Fruit fly (Drosophila melanogaster) whole organism, embryonic: Measurements from ENCODE around the gene CG32267.

Experiments used
- Aef1 ChIP-seq: fragments of 200-800 bp; sonication (Bioruptor generic); IDR thresholded peaks from 3 replicates; pipeline ENCODE4 v1.3.6; 2022; ENCODE audit warnings: missing biosample characterization, missing genetic modification characterization
- B-H2 ChIP-seq: fragments of 200-800 bp; sonication (Bioruptor generic); optimal IDR thresholded peaks from 2 replicates; lab custom pipeline; 2018; ENCODE audit warnings: missing biosample characterization, mild to moderate bottlenecking, missing genetic modification characterization
- CG10979 ChIP-seq: fragments of 200-800 bp; sonication (Bioruptor generic); optimal IDR thresholded peaks from 2 replicates; lab custom pipeline; 2018; ENCODE audit warnings: missing biosample characterization, mild to moderate bottlenecking, missing genetic modification characterization, moderate library complexity
- CG1233 ChIP-seq: fragments of 200-800 bp; sonication (Bioruptor generic); optimal IDR thresholded peaks from 4 replicates; lab custom pipeline; 2018; ENCODE audit warnings: missing biosample characterization, mild to moderate bottlenecking, missing genetic modification characterization
- CG13424 ChIP-seq: fragments of 200-800 bp; sonication (Bioruptor generic); optimal IDR thresholded peaks from 2 replicates; lab custom pipeline; 2019; ENCODE audit warnings: missing biosample characterization, mild to moderate bottlenecking, missing genetic modification characterization, moderate library complexity
- CG14860 ChIP-seq: fragments of 200-800 bp; sonication (Bioruptor generic); IDR thresholded peaks from 3 replicates; pipeline ENCODE4 v1.3.6; 2022; ENCODE audit warnings: missing biosample characterization, missing genetic modification characterization; ENCODE audit not compliant: partially characterized antibody
- CG15269 ChIP-seq: fragments of 200-800 bp; sonication (Bioruptor generic); optimal IDR thresholded peaks from 2 replicates; lab custom pipeline; 2018; ENCODE audit warnings: missing biosample characterization, mild to moderate bottlenecking, missing genetic modification characterization, moderate library complexity
- CG15696 ChIP-seq: fragments of 200-800 bp; sonication (Bioruptor generic); optimal IDR thresholded peaks from 2 replicates; lab custom pipeline; 2019; ENCODE audit warnings: missing biosample characterization, mild to moderate bottlenecking, missing genetic modification characterization, moderate library complexity
- CG16813 ChIP-seq: fragments of 200-800 bp; sonication (Bioruptor generic); IDR thresholded peaks from 3 replicates; pipeline ENCODE4 v1.3.6; 2022; ENCODE audit warnings: missing biosample characterization, missing genetic modification characterization; ENCODE audit not compliant: partially characterized antibody
- CG17385 ChIP-seq: fragments of 200-800 bp; sonication (Bioruptor generic); optimal IDR thresholded peaks from 3 replicates; lab custom pipeline; 2018; ENCODE audit warnings: missing biosample characterization, mild to moderate bottlenecking, missing genetic modification characterization
- CG1832 ChIP-seq: fragments of 200-800 bp; sonication (Bioruptor generic); optimal IDR thresholded peaks from 2 replicates; lab custom pipeline; 2017; ENCODE audit warnings: missing biosample characterization, mild to moderate bottlenecking, missing genetic modification characterization, inconsistent platforms
- CG3995 ChIP-seq: fragments of 200-800 bp; sonication (Bioruptor generic); optimal IDR thresholded peaks from 3 replicates; lab custom pipeline; 2016; ENCODE audit warnings: missing biosample characterization, missing genetic modification characterization
- CG4404 ChIP-seq: fragments of 200-800 bp; sonication (Bioruptor generic); IDR thresholded peaks from 2 replicates; pipeline ENCODE4 v1.3.6; 2022; ENCODE audit warnings: missing biosample characterization, missing genetic modification characterization
- CG4730 ChIP-seq: fragments of 200-800 bp; sonication (Bioruptor generic); IDR thresholded peaks from 2 replicates; pipeline ENCODE4 v1.3.6; 2022; ENCODE audit warnings: missing biosample characterization, missing genetic modification characterization
- CG4854 ChIP-seq: fragments of 200-800 bp; sonication (Bioruptor generic); optimal IDR thresholded peaks from 2 replicates; lab custom pipeline; 2016; ENCODE audit warnings: missing biosample characterization, missing genetic modification characterization, inconsistent platforms
- CG6765 ChIP-seq: fragments of 200-800 bp; sonication (Bioruptor generic); optimal IDR thresholded peaks from 3 replicates; lab custom pipeline; 2017; ENCODE audit warnings: missing biosample characterization, mild to moderate bottlenecking, missing genetic modification characterization
- CG7556 ChIP-seq: fragments of 200-800 bp; sonication (Bioruptor generic); optimal IDR thresholded peaks from 2 replicates; lab custom pipeline; 2017; ENCODE audit warnings: missing biosample characterization, mild to moderate bottlenecking, missing genetic modification characterization
- Dp ChIP-seq: fragments of 200-800 bp; sonication (Bioruptor generic); optimal IDR thresholded peaks from 2 replicates; lab custom pipeline; 2018; ENCODE audit warnings: missing biosample characterization, mild to moderate bottlenecking, missing genetic modification characterization, moderate library complexity
- Dref ChIP-seq: fragments of 200-800 bp; sonication (Bioruptor generic); IDR thresholded peaks from 2 replicates; pipeline ENCODE4 v1.3.6; 2022; ENCODE audit warnings: missing biosample characterization, missing genetic modification characterization
- Fer2 ChIP-seq: fragments of 200-800 bp; sonication (Bioruptor generic); optimal IDR thresholded peaks from 2 replicates; lab custom pipeline; 2018; ENCODE audit warnings: missing biosample characterization, mild to moderate bottlenecking, missing genetic modification characterization, moderate library complexity
- H2.0 ChIP-seq: fragments of 200-800 bp; sonication (Bioruptor generic); IDR thresholded peaks from 2 replicates; pipeline ENCODE4 v1.3.6; 2022; ENCODE audit warnings: missing biosample characterization, missing genetic modification characterization
- HmgD ChIP-seq: fragments of 200-800 bp; sonication (Bioruptor generic); optimal IDR thresholded peaks from 3 replicates; lab custom pipeline; 2016; ENCODE audit warnings: missing biosample characterization, missing genetic modification characterization
- Hr51 ChIP-seq, 2 experiments: fragments of 200-800 bp; sonication (Bioruptor generic); optimal IDR thresholded peaks; 2 replicates in 1 of 2; 3 replicates in 1 of 2; lab custom pipeline; 2016 to 2018; ENCODE audit warnings: missing biosample characterization in 2 of 2, missing genetic modification characterization in 2 of 2, mild to moderate bottlenecking in 1 of 2, moderate library complexity in 1 of 2
- Med ChIP-seq: fragments of 200-800 bp; sonication (Bioruptor generic); peaks from one replicate; lab custom pipeline; 2016; ENCODE audit warnings: missing biosample characterization, missing genetic modification characterization, mild to moderate bottlenecking, inconsistent platforms, moderate library complexity
- Mrtf ChIP-seq: fragments of 200-800 bp; sonication (Bioruptor generic); IDR thresholded peaks from 3 replicates; pipeline ENCODE4 v1.3.6; 2022; ENCODE audit warnings: missing biosample characterization, missing genetic modification characterization
- Myb ChIP-seq: fragments of 200-800 bp; sonication (Bioruptor generic); optimal IDR thresholded peaks from 2 replicates; lab custom pipeline; 2016; ENCODE audit warnings: missing biosample characterization, missing genetic modification characterization
- NFAT ChIP-seq: fragments of 200-800 bp; sonication (Bioruptor generic); IDR thresholded peaks from 2 replicates; pipeline ENCODE4 v1.3.6; 2022; ENCODE audit warnings: missing biosample characterization, missing genetic modification characterization
- Ptx1 ChIP-seq: fragments of 200-800 bp; sonication (Bioruptor generic); IDR thresholded peaks from 2 replicates; pipeline ENCODE4 v1.3.6; 2022; ENCODE audit warnings: missing biosample characterization, missing genetic modification characterization
- Rx ChIP-seq: fragments of 200-800 bp; sonication (Bioruptor generic); IDR thresholded peaks from 2 replicates; pipeline ENCODE4 v1.3.6; 2022; ENCODE audit warnings: missing biosample characterization, missing genetic modification characterization
- Six4 ChIP-seq: fragments of 200-800 bp; sonication (Bioruptor generic); optimal IDR thresholded peaks from 2 replicates; lab custom pipeline; 2016; ENCODE audit warnings: missing biosample characterization, missing genetic modification characterization
- ac ChIP-seq: fragments of 200-800 bp; sonication (Bioruptor generic); optimal IDR thresholded peaks from 3 replicates; lab custom pipeline; 2017; ENCODE audit warnings: missing biosample characterization, mild to moderate bottlenecking, missing genetic modification characterization
- ase ChIP-seq: fragments of 200-800 bp; sonication (Bioruptor generic); IDR thresholded peaks from 3 replicates; pipeline ENCODE4 v1.3.6; 2022; ENCODE audit warnings: missing biosample characterization, missing genetic modification characterization
- bab2 ChIP-seq: fragments of 200-800 bp; sonication (Bioruptor generic); optimal IDR thresholded peaks from 2 replicates; lab custom pipeline; 2016; ENCODE audit warnings: missing biosample characterization, missing genetic modification characterization
- bowl ChIP-seq: fragments of 200-800 bp; sonication (Bioruptor generic); IDR thresholded peaks from 2 replicates; pipeline ENCODE4 v1.3.6; 2022; ENCODE audit warnings: missing biosample characterization, missing genetic modification characterization
- cad ChIP-seq: fragments of >200 bp; optimal IDR thresholded peaks from 2 replicates; lab custom pipeline; 2017; ENCODE audit warnings: missing biosample characterization, missing genetic modification characterization
- crc ChIP-seq: fragments of 200-800 bp; sonication (Bioruptor generic); optimal IDR thresholded peaks from 2 replicates; lab custom pipeline; 2016; ENCODE audit warnings: missing biosample characterization, missing genetic modification characterization
- crol ChIP-seq: fragments of 200-800 bp; sonication (Bioruptor generic); IDR thresholded peaks from 2 replicates; pipeline ENCODE4 v1.3.6; 2022; ENCODE audit warnings: missing biosample characterization, missing genetic modification characterization
- gt ChIP-seq: fragments of 200-800 bp; sonication (Bioruptor generic); IDR thresholded peaks from 2 replicates; pipeline ENCODE4 v1.3.6; 2022; ENCODE audit warnings: missing biosample characterization, missing genetic modification characterization
- hkb ChIP-seq, 2 experiments: fragments of 200-800 bp in 1 of 2; fragments of >200 bp in 1 of 2; sonication (Bioruptor generic) in 1 of 2; IDR thresholded peaks in 1 of 2; optimal IDR thresholded peaks in 1 of 2; 2 replicates each; pipeline versions ENCODE4 v1.3.6 to Lab custom; 2017 to 2022; ENCODE audit warnings: missing biosample characterization in 1 of 2, missing genetic modification characterization in 1 of 2
- kni ChIP-seq: fragments of 200-800 bp; sonication (Bioruptor generic); optimal IDR thresholded peaks from 3 replicates; lab custom pipeline; 2017; ENCODE audit warnings: mild to moderate bottlenecking, missing biosample characterization, missing genetic modification reagents, missing genetic modification characterization
- lmd ChIP-seq: fragments of 200-800 bp; sonication (Bioruptor generic); IDR thresholded peaks from 2 replicates; pipeline ENCODE4 v1.3.6; 2022; ENCODE audit warnings: missing biosample characterization, missing genetic modification characterization
- nerfin-1 ChIP-seq: fragments of 200-800 bp; sonication (Bioruptor generic); optimal IDR thresholded peaks from 3 replicates; lab custom pipeline; 2019; ENCODE audit warnings: missing biosample characterization, mild to moderate bottlenecking, missing genetic modification characterization, moderate library complexity
- p53 ChIP-seq: fragments of 200-800 bp; sonication (Bioruptor generic); optimal IDR thresholded peaks from 2 replicates; lab custom pipeline; 2016; ENCODE audit warnings: missing biosample characterization, missing genetic modification characterization
- pb ChIP-seq: fragments of 200-800 bp; sonication (Bioruptor generic); optimal IDR thresholded peaks from 3 replicates; lab custom pipeline; 2016; ENCODE audit warnings: missing biosample characterization, missing genetic modification characterization
- scrt ChIP-seq: fragments of 200-800 bp; sonication (Bioruptor generic); optimal IDR thresholded peaks from 2 replicates; lab custom pipeline; 2018; ENCODE audit warnings: missing biosample characterization, mild to moderate bottlenecking, missing genetic modification characterization, moderate library complexity
- slbo ChIP-seq: fragments of 200-800 bp; sonication (Bioruptor generic); IDR thresholded peaks from 2 replicates; pipeline ENCODE4 v1.3.6; 2022; ENCODE audit warnings: missing biosample characterization, missing genetic modification characterization
- so ChIP-seq: fragments of 200-800 bp; sonication (Bioruptor generic); IDR thresholded peaks from 3 replicates; pipeline ENCODE4 v1.3.6; 2022; ENCODE audit warnings: missing biosample characterization, missing genetic modification characterization
- ssp ChIP-seq: fragments of 200-800 bp; sonication (Bioruptor generic); IDR thresholded peaks from 2 replicates; pipeline ENCODE4 v1.3.6; 2022; ENCODE audit warnings: missing biosample characterization, missing genetic modification characterization
- tgo ChIP-seq: fragments of 200-800 bp; sonication (Bioruptor generic); IDR thresholded peaks from 3 replicates; pipeline ENCODE4 v1.3.6; 2022; ENCODE audit warnings: missing biosample characterization, missing genetic modification characterization

CG32267 gene

DNA sequence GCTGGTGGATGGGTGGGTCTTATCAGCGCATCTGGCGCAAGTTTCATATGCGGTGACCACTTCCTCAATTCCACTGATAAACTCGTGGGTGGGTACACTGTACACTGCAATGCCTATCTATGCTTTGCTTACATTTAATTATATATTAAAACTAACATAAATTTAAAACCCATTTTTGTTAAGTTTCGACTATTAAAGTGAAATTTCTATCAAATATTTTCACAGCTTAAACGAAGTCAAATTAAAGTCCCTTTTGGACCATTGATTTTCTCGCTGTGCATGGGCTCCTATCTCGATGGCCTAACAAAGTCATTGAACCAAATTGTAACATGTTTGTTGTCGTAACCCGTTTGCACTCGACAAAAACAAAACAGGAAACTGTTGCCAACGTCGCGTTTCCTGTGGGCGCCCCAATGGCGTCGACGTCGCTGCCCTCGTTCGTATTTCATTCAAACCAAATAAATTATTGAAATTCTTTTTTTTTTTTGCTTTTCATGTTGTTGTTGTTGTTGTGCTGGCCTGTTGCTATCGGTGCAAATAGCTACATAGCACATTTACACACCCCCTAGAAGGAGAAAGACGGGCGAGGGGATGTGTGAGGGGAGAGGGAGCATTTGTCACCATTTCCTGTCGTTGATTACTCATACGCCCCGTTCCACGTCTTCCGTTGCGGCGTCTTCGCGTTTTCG lies 39.1 kb downstream of the CG32267 start (continued):
- peak; percentile 62; the same call in 1 of the 3 replicates for TF ChIP-seq Mrtf
- TF ChIP-seq CG13424 (tag; lab: Kevin White, UChicago): peak; percentile 89
- peak; percentile 71 for TF ChIP-seq bab2
- TF ChIP-seq p53 (GFP tag; lab: Kevin White, UChicago): no peak
- peak; percentile 86 for TF ChIP-seq so (GFP tag; lab: Robert Waterston, UW)
- peak; percentile 95 for TF ChIP-seq slbo (GFP tag; lab: Robert Waterston, UW)
- TF ChIP-seq kni: peak; percentile 25
- peak; percentile 44 for TF ChIP-seq B-H2
- peak; percentile 86 for TF ChIP-seq tgo
- TF ChIP-seq Six4: peak; percentile 58
- TF ChIP-seq scrt (GFP tag; lab: Kevin White, UChicago): peak; percentile 76
- peak; percentile 64 for TF ChIP-seq Fer2 (tag; lab: Kevin White, UChicago)
- peak; percentile 76 for TF ChIP-seq CG4730 (GFP tag; lab: Robert Waterston, UW)
- peak in 1 of 2 experiments; percentile 90 for TF ChIP-seq Hr51 (GFP tag; optimal IDR thresholded peaks at IDR 0.05; lab: Kevin White, UChicago)
- TF ChIP-seq CG4404 (GFP tag; lab: Robert Waterston, UW): peak; percentile 57
- TF ChIP-seq CG14860 (GFP tag; lab: Robert Waterston, UW): no peak
- no peak for TF ChIP-seq cad (GFP tag; lab: Kevin White, UChicago)
- TF ChIP-seq CG15696 (tag; lab: Kevin White, UChicago): peak; percentile 39
- peak; percentile 65 for TF ChIP-seq CG6765 (GFP tag; lab: Kevin White, UChicago)
- peak; percentile 35 for TF ChIP-seq CG4854 (GFP tag; lab: Kevin White, UChicago)
- no peak for TF ChIP-seq HmgD
- no peak for TF ChIP-seq ac
- TF ChIP-seq crc (GFP tag; lab: Kevin White, UChicago): peak; percentile 40
- TF ChIP-seq Aef1 (GFP tag; lab: Robert Waterston, UW): peak; percentile 88
- TF ChIP-seq hkb (optimal IDR thresholded peaks at IDR 0.05; lab: Kevin White, UChicago): no peak
- peak; percentile 92 for TF ChIP-seq hkb (GFP tag; IDR thresholded peaks at IDR 0.05; lab: Robert Waterston, UW)
- peak; percentile 43 for TF ChIP-seq CG3995 (GFP tag; lab: Kevin White, UChicago)
- TF ChIP-seq Dref (GFP tag; lab: Robert Waterston, UW): no peak
- peak; percentile 64 for TF ChIP-seq CG1233 (GFP tag; lab: Kevin White, UChicago)
- TF ChIP-seq NFAT (GFP tag; lab: Robert Waterston, UW): peak; percentile 75; the same call in 1 of the 2 replicates
- TF ChIP-seq CG10979 (tag; lab: Kevin White, UChicago): peak; percentile 69
- TF ChIP-seq bowl (GFP tag; lab: Robert Waterston, UW): peak; percentile 39; the same call in 1 of the 2 replicates
- peak; percentile 82 for TF ChIP-seq CG7556 (GFP tag; lab: Kevin White, UChicago)
- TF ChIP-seq pb (GFP tag; lab: Kevin White, UChicago): no peak
- peak; percentile 90 for TF ChIP-seq CG15269 (tag; lab: Kevin White, UChicago)
- peak; percentile 89 for TF ChIP-seq lmd (GFP tag; lab: Robert Waterston, UW)
- no peak for TF ChIP-seq CG16813 (GFP tag; lab: Robert Waterston, UW)
- peak; percentile 78 for TF ChIP-seq Rx (GFP tag; lab: Robert Waterston, UW)
- TF ChIP-seq Ptx1 (GFP tag; lab: Robert Waterston, UW): peak; percentile 86
- peak; percentile 79 for TF ChIP-seq crol (GFP tag; lab: Robert Waterston, UW)
- peak; percentile 86 for TF ChIP-seq CG17385 (GFP tag; lab: Kevin White, UChicago)
- TF ChIP-seq gt (GFP tag; lab: Robert Waterston, UW): 0 out of 2 replicates have a peak, but pooled peaks have one; percentile 35
- no peak for TF ChIP-seq Myb
- peak; percentile 73; the same call in 1 of the 3 replicates for TF ChIP-seq ase (GFP tag; lab: Robert Waterston, UW)
- TF ChIP-seq CG1832 (GFP tag; lab: Kevin White, UChicago): no peak
- TF ChIP-seq Dp: no peak
- TF ChIP-seq H2.0: peak; percentile 86
- peak; percentile 72 for TF ChIP-seq ssp
- peak; percentile 63 for TF ChIP-seq nerfin-1 (tag; lab: Kevin White, UChicago)
- TF ChIP-seq Med (GFP tag; lab: Kevin White, UChicago): peak; percentile 79
